Fruit fly (Drosophila melanogaster): ENCODE measurements around the gene Hr83.

The Hr83 gene

DNA sequence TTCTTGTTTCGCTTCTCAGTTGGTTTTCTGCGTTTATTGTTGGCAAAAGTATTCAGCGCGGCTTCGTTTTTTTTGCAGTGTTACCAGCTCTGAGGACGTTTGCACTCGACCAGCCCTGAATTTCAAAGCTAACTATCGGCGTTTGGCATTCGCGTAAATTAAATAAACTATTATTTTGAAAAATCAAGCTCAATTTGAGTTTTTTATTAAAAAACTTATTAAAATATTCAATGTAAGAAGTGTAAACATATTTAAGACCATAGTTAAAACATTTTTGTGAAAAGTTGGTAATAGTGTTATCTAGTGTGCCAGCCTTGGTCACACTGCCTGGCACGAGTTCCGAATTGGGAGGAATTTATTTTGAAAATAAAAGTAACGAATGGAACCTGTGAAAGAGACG is 3.2 kb upstream of the Hr83 start, which contains the start of the genes SmD2 and CG18048:
SmD2 (minus strand) TSS at position 98 of the 400 bp plus-strand sequence.
CG18048 (plus strand) TSS at position 298 of the 400 bp plus-strand sequence.
- TF ChIP-seq CG17801 (GFP tag; optimal IDR thresholded peaks at IDR 0.05; ENCODE audit: partially characterized antibody) = peak; percentile 43

DNA sequence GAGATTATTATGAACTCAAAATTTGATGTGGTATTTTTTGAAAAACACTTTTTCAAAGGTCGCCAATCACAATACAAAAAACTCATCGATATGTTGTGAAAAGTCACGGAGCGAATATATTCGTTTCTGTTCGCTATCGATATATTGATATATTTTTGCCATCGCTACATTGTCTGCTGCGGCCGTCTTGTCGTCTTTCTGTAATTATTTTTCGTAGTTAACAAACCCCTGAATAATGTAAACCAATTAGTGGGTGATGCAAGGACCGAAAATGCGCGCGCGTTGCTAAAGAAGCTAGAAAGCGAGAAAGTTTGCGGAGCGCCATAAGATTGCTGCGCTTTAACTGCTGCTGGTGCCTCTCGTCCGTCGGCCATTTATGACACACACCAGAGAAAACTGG is 1.7 kb downstream of the Hr83 start, which contains the start of gene Pak:
Pak (plus strand) TSS at position 142 of the 400 bp plus-strand sequence.
- TF ChIP-seq CG17801 (GFP tag; optimal IDR thresholded peaks at IDR 0.05; ENCODE audit: partially characterized antibody) = no peak

DNA sequence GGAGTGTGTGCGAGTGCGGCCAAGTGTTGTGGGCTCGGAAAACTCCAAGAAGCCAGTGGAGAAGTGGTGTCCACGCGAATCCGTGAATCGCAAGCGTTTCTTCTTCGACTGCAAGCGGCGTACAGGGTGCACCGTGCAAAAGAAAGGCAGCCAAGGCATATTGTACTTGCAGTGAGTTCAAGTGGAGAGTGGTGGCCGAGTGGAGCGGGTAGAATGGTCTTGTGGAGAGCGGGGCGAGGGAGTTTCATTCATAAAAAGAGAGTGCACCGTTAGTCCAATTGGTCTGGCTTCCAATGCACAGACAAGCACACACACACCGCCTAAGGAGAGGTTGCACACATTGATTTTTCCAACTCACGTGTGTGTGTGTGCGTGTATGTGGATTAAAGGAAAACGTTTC is 2.1 kb downstream of the Hr83 start:
- TF ChIP-seq CG17801 (GFP tag; optimal IDR thresholded peaks at IDR 0.05; ENCODE audit: partially characterized antibody) = no peak

DNA sequence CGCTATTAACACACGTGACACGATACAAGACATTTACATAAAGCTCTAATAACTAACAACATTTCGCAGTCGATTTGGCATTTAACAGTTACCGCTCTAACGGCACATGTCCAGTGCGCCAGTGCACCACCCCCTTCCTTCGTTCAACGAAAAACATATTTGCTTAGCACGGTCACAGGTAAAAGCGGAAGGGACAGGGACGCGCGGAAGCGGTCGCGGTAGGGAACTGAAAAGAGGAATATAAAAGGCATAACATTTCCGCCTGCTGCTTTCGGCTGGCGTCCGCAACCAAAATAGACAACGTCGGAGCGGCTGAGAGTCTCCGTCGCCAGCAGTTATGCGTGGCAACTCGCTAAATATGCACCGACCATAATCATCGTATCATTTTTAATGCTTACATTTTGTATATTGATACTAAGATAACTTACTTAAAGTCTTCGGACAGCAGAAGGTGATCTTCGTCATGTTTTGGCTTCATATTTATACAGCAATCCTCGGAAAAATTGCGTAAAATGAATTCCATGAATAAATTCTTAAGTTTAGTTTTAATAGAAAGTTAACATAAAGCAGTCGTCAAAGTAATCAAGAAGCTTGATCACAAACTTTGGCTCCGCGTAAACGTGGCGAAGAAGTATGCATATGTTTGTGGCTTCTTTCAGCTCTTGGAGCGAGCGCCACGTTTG is 2.8 kb downstream of the Hr83 start:
- no peak for TF ChIP-seq CG17801 (GFP tag; optimal IDR thresholded peaks at IDR 0.05; ENCODE audit: partially characterized antibody)

DNA sequence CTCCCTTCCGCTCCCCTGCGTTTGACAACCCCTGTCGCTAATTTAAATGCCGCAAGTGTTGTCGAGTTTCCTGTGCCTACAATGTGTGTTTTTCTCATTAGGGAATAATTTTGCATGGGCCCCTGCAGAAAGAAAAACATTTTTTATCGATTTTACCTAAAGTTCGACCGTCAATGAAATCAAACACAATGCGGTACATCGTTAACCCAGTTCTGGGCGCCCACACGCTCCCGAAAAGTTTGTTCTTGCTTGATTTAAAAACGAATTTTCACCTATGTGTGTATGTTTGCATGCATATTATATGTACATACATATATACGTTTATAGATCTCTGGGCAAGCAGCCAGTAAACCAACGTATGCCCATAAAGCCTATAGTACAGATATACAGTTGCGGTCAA is 3.4 kb downstream of the Hr83 start:
- no peak for TF ChIP-seq CG17801 (GFP tag; optimal IDR thresholded peaks at IDR 0.05; ENCODE audit: partially characterized antibody)

DNA sequence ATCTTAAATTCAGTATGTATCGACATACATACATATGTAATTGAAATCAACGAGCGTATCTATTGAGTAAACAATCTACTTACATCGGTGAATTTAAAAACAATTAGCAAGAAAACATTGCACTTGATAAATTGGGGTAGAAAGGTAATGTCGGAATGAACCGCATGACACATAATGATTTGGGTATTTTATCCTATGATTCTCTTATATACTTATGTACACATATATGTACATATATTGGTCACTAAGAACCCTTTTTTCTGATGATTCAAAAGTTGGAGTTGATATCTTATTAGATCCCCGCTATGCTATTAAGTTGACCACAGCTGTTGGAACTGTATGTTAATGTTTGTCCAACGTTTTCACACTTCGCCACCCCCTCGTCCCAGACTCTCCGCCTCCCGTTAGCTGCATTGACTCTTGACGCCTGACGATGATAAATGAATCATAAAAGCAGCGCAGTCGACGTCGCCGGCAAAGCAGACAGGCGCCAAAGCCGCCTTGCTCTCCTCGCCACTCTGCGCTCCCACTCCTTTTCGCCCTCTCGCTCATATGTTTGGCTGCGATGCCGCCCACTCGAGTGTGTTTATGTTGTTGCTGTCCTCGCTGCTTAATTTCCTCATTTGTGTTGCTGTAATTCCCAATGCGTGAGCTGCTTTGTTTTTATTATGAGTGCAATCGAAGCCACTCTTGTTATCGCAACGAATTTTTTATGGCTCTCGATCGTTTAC is 4.0 kb downstream of the Hr83 start:
- TF ChIP-seq CG17801 (GFP tag; optimal IDR thresholded peaks at IDR 0.05; ENCODE audit: partially characterized antibody) = no peak

DNA sequence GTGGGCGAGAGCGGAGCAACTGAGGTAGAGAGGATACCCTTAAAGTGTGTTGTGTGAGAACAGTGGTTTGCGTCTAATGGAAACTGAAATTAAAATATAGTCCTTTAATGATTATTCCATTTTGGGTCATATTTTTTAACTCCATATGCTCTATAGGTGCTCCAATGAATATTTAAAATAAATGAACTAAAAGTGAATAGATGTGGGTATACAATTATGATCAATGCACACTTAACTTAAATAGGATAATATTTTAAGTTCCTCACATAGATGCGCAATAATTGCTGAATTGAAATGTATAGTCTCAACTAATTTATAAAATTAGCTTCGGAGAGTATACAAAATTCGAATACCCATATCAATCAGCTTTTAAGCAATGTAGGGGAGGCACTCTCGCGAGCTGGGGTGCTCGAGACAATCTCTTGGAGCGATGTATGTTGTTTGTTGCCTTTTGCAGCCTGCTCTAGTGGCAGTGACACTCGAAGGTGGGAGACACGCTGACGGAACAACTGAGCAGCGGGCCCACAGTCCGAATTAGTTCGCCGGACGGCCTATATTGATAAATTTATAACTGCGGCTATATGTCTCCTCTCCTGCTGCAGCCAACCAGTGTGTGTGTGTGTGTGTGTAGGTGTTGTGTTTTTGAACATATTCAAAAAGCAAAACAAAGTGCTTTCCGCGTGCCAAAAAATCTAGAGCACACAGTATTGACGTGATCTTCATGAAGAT is 4.7 kb downstream of the Hr83 start:
- TF ChIP-seq CG17801 (GFP tag; optimal IDR thresholded peaks at IDR 0.05; ENCODE audit: partially characterized antibody) = peak; percentile 58

DNA sequence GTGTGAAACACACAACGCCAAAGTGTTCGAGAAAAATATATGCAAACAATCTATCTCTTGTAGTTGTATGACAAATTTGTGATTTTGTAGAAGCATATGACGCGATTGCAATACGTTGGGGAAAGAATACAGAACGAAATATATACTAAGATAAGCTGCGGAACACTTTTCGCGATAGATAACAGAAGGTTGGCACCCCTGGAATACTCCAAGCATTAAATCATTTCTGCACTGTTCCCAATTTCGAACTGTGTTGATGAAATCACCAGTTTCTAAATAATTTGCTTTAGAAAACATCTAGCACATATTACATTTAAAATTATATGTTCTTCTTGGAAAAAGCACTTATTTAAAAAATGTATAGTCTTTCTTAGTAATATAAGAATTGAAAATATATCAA is 5.4 kb downstream of the Hr83 start:
- no peak for TF ChIP-seq CG17801 (GFP tag; optimal IDR thresholded peaks at IDR 0.05; ENCODE audit: partially characterized antibody)

DNA sequence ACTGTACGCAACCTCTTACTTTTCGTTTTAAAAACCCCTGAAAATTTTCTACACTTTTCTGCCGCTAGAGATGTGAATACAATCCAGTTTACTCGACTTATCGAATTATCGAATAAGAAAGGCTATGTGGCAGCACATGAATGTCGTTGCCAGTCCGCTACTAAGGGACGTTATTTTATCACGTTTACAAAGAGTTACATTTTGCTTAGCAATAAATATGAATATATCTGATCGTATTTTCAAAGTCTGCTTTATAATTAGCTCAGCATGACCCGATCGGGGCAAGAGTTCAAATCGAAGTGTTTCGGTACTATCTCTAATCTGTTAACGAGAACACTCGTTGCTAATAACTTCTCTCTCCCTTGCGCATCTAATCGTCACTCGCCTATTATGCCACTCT is 19.1 kb downstream of the Hr83 start, which contains the start of gene CG42724:
CG42724 (minus strand) TSS at position 189 of the 400 bp plus-strand sequence.
- no peak for TF ChIP-seq CG17801 (GFP tag; optimal IDR thresholded peaks at IDR 0.05; ENCODE audit: partially characterized antibody)

DNA sequence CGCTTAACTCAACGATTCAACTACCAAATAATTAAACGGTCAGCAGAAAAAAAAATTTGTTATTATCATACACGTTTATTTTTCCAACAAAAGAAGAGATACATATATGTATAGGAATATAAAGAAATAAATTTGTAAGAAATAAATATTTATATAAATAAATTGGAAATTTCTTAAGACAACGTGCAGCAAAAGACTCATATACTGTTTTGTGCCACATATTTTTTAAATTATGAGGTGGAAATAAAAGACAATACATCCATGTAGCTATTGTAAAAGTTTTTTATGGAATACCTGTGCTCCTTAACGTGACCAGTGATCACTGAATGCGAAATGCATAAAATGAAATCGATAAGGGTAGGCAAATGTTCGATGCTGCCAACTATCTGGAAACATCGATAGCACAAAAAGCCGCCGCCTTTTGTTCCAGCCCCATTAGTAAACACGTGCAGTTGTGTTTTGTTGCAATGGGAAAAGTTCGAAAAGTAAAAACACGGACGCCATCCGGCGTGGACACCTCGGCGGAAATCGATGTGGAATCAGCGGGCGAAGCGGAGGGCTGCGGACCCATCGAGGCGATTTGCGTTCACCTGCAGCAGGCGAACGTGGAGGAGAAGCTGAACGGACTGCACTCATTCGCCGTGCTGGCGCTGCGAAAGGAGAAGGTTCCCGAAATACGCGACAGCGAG is 19.7 kb downstream of the Hr83 start, which contains the start of gene CG10286:
CG10286 (plus strand) TSS at position 416 of the 689 bp plus-strand sequence.
- no peak for TF ChIP-seq CG17801 (GFP tag; optimal IDR thresholded peaks at IDR 0.05; ENCODE audit: partially characterized antibody)

DNA sequence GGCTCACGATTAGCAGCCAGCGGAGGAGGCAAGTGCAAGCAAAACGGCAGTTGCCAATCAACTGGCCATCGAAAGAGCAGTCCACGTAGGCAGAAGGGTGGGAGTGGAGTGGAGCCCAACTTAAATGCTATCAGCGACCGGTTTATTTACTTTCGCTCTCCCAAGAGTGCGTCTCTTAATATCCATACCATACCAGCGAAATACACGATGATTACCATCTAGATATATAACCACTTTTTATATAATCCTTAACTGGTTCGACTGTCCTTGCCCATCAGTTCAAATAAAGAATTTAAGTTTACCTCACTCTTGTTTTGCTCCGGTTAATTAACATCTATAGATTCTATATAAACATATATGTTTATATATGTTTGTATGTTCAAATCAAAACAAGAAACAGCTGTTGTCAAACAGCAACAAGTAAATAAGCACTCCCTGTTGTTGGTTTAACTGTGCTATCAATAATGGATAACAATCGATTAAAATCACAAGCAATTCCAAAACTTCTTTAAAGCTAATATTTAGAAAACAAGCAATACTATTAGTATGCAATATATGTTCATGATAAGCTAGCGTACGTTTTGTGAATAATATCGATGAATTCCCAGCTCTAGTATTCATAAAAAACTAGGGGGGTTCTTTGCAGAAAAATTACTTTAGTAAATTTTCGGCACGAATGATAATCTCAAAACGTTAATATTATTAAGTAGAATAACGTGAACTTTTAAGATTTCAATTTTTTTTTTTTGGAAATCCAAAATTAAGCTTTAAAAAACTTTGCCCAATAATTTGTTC is 24.7 kb downstream of the Hr83 start:
- TF ChIP-seq CG17801 (GFP tag; optimal IDR thresholded peaks at IDR 0.05; ENCODE audit: partially characterized antibody) = no peak

DNA sequence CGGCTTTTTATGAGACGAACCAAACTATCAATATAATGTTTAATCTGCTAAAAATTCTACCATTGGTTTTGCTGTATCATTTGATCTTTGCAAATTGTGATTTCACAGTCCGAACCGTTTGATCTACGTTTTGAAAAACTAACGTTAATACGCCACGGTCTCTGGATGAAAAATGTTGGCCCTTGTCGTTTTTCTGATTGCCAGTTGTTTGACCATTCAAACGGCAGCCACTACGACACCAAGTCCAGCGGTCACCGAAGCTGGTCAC is 25.2 kb downstream of the Hr83 start, which contains the start of gene CG42564:
CG42564 (plus strand) TSS at position 169 of the 268 bp plus-strand sequence.
- no peak for TF ChIP-seq CG17801 (GFP tag; optimal IDR thresholded peaks at IDR 0.05; ENCODE audit: partially characterized antibody)

DNA sequence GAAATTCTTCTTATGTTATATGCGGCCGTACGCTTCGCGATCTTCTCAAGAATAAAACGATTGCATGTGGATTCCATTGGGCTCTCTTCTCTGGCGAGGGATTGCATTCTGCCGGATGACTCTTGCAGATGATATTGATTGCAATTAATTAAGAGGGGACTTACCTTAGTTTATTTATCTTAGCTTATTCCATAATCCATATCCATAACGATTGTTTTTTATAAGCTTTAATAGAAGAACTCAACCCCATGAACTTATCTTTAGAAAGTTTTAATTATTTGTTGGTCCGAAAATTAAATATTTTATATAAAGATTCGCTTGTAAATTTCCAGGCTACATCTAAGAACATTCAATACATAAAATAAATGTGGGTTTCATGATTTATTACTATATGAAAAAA is 26.9 kb downstream of the Hr83 start, which contains the start of gene CRAT:
CRAT (minus strand) TSS at position 101 of the 400 bp plus-strand sequence.
- TF ChIP-seq CG17801 (GFP tag; optimal IDR thresholded peaks at IDR 0.05; ENCODE audit: partially characterized antibody) = no peak

DNA sequence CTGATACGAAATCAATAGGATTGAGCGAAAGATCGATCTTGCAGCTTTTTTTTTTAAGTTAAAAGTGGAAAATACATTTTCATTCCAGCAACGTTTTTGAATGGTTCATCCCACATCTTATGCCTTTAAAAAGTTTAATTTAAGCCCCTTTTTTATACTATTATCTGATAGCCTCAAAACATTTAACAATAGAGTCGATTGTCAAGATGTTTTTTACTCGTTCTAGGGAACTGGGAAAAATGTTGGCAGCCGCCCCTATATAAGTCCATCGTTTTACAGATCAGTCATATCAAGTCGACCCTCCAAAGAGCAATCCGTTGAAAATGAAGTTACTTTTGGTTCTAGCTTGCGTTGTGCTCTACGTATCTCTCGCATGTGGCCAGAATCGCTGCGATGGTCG is 28.5 kb downstream of the Hr83 start, which contains the start of gene CG42537:
CG42537 (plus strand) TSS at position 301 of the 400 bp plus-strand sequence.
- no peak for TF ChIP-seq CG17801 (GFP tag; optimal IDR thresholded peaks at IDR 0.05; ENCODE audit: partially characterized antibody)
